Worm (Caenorhabditis elegans) whole organism, young adult: ENCODE data around the gene prp-3.

Source experiments
- B0019.2 ChIP-seq: fragments of 200-800 bp; sonication (Bioruptor generic); conservative IDR thresholded peaks from 2 replicates; pipeline ENCODE4 v1.3.6; 2022; ENCODE audit warnings: missing genetic modification reagents, missing genetic modification characterization, missing compliant biosample characterization
- B0261.1 ChIP-seq: sonication (generic microtip); optimal IDR thresholded peaks from 2 replicates; lab custom pipeline; 2016; ENCODE audit warnings: mild to moderate bottlenecking, missing genetic modification characterization, moderate library complexity, missing compliant biosample characterization
- B0336.3 ChIP-seq: fragments of 200-800 bp; sonication (Bioruptor generic); IDR thresholded peaks from 2 replicates; pipeline ENCODE4 v1.3.6; 2022; ENCODE audit warnings: missing genetic modification characterization, missing compliant biosample characterization
- C06A6.2 ChIP-seq: fragments of 200-800 bp; sonication (Bioruptor generic); conservative IDR thresholded peaks from 2 replicates; pipeline ENCODE4 v1.3.6; 2022; ENCODE audit warnings: missing genetic modification characterization, missing compliant biosample characterization
- C17E4.6 ChIP-seq: fragments of 200-800 bp; sonication (Bioruptor generic); IDR thresholded peaks from 2 replicates; pipeline ENCODE4 v1.3.6; 2022; ENCODE audit warnings: missing genetic modification reagents, missing genetic modification characterization, missing compliant biosample characterization
- F10E7.11 ChIP-seq: sonication (generic microtip); optimal IDR thresholded peaks from 2 replicates; lab custom pipeline; 2017; ENCODE audit warnings: mild to moderate bottlenecking, missing genetic modification characterization, moderate library complexity, missing compliant biosample characterization
- F22D6.2 ChIP-seq: sonication (generic microtip); optimal IDR thresholded peaks from 2 replicates; lab custom pipeline; 2016; ENCODE audit warnings: mild to moderate bottlenecking, missing genetic modification characterization, missing compliant biosample characterization
- F23B12.7 ChIP-seq: sonication (generic microtip); optimal IDR thresholded peaks from 2 replicates; lab custom pipeline; 2017; ENCODE audit warnings: missing genetic modification characterization, mild to moderate bottlenecking, missing compliant biosample characterization, antibody characterized with exemption, moderate library complexity; ENCODE audit not compliant: insufficient read depth
- K11D2.4 ChIP-seq: fragments of 200-800 bp; sonication (Bioruptor generic); IDR thresholded peaks from 2 replicates; pipeline ENCODE4 v1.3.6; 2022; ENCODE audit warnings: missing genetic modification reagents, missing genetic modification characterization, missing compliant biosample characterization
- K12H6.12 ChIP-seq: fragments of 200-800 bp; sonication (Bioruptor generic); optimal IDR thresholded peaks from 2 replicates; lab custom pipeline; 2018; ENCODE audit warnings: mild to moderate bottlenecking, missing genetic modification characterization, missing compliant biosample characterization
- T07F8.4 ChIP-seq: sonication (generic microtip); optimal IDR thresholded peaks from 2 replicates; lab custom pipeline; 2016; ENCODE audit warnings: mild to moderate bottlenecking, missing genetic modification characterization, moderate library complexity, missing compliant biosample characterization
- Y53G8AR.9 ChIP-seq: fragments of 200-800 bp; sonication (Bioruptor generic); conservative IDR thresholded peaks from 2 replicates; pipeline ENCODE4 v1.3.6; 2022; ENCODE audit warnings: missing genetic modification reagents, missing genetic modification characterization, missing compliant biosample characterization
- Y95B8A.8 ChIP-seq: fragments of 200-800 bp; sonication (Bioruptor generic); IDR thresholded peaks from 2 replicates; pipeline ENCODE4 v1.3.6; 2022; ENCODE audit warnings: missing genetic modification reagents, missing genetic modification characterization, missing compliant biosample characterization
- ama-1 ChIP-seq, 3 experiments: fragments of 150-350 bp in 1 of 3; sonication (generic microtip) in 2 of 3; optimal IDR thresholded peaks; 2 replicates each; lab custom pipeline; 2014 to 2018; ENCODE audit warnings: missing biosample characterization in 2 of 3, missing genetic modification characterization in 2 of 3, missing genetic modification reagents in 2 of 3
- atf-7 ChIP-seq: sonication (generic microtip); optimal IDR thresholded peaks from 2 replicates; lab custom pipeline; 2017; ENCODE audit warnings: mild to moderate bottlenecking, missing genetic modification characterization, missing compliant biosample characterization
- attf-5 ChIP-seq: fragments of 200-800 bp; sonication (Bioruptor generic); optimal IDR thresholded peaks from 2 replicates; lab custom pipeline; 2018; ENCODE audit warnings: mild to moderate bottlenecking, missing genetic modification characterization, missing compliant biosample characterization
- bed-2 ChIP-seq: fragments of 200-800 bp; sonication (Bioruptor generic); IDR thresholded peaks from 2 replicates; pipeline ENCODE4 v1.3.6; 2022; ENCODE audit warnings: missing genetic modification reagents, missing genetic modification characterization, missing compliant biosample characterization
- ceh-40 ChIP-seq: fragments of 200-800 bp; sonication (Bioruptor generic); IDR thresholded peaks from 2 replicates; pipeline ENCODE4 v1.3.6; 2022; ENCODE audit warnings: missing genetic modification characterization, missing compliant biosample characterization
- ceh-79 ChIP-seq: sonication (generic microtip); optimal IDR thresholded peaks from 2 replicates; lab custom pipeline; 2017; ENCODE audit warnings: mild to moderate bottlenecking, missing genetic modification characterization, missing compliant biosample characterization
- chd-7 ChIP-seq: sonication (generic microtip); optimal IDR thresholded peaks from 2 replicates; lab custom pipeline; 2016; ENCODE audit warnings: mild to moderate bottlenecking, missing genetic modification characterization, moderate library complexity, missing compliant biosample characterization
- dox-1 ChIP-seq: fragments of 200-800 bp; sonication (Bioruptor generic); IDR thresholded peaks from 2 replicates; pipeline ENCODE4 v1.3.6; 2022; ENCODE audit warnings: missing genetic modification reagents, missing genetic modification characterization, missing compliant biosample characterization
- dpff-1 ChIP-seq: sonication (generic microtip); optimal IDR thresholded peaks from 2 replicates; lab custom pipeline; 2017; ENCODE audit warnings: mild to moderate bottlenecking, missing genetic modification characterization, missing compliant biosample characterization
- dpl-1 ChIP-seq: fragments of 150-350 bp; optimal IDR thresholded peaks from 2 replicates; lab custom pipeline; 2014; ENCODE audit warnings: missing biosample characterization, missing genetic modification reagents, missing genetic modification characterization
- egl-18 ChIP-seq: fragments of 200-800 bp; sonication (Bioruptor generic); IDR thresholded peaks from 2 replicates; pipeline ENCODE4 v1.3.6; 2022; ENCODE audit warnings: missing genetic modification reagents, missing genetic modification characterization, missing compliant biosample characterization
- him-1 ChIP-seq: sonication (generic microtip); optimal IDR thresholded peaks from 2 replicates; lab custom pipeline; 2016; ENCODE audit warnings: missing genotype, missing genetic modification reagents, missing genetic modification characterization, missing compliant biosample characterization
- hlh-12 ChIP-seq: sonication (generic microtip); optimal IDR thresholded peaks from 2 replicates; lab custom pipeline; 2016; ENCODE audit warnings: missing genetic modification characterization, missing compliant biosample characterization
- lag-1 ChIP-seq: fragments of 200-800 bp; sonication (Bioruptor generic); IDR thresholded peaks from 2 replicates; pipeline ENCODE4 v1.3.6; 2022; ENCODE audit warnings: missing genetic modification reagents, missing genetic modification characterization, missing compliant biosample characterization
- lin-26 ChIP-seq: fragments of 200-800 bp; sonication (Bioruptor generic); IDR thresholded peaks from 2 replicates; pipeline ENCODE4 v1.3.6; 2022; ENCODE audit warnings: missing genetic modification reagents, missing genetic modification characterization, missing compliant biosample characterization
- lin-40 ChIP-seq: sonication (generic microtip); optimal IDR thresholded peaks from 2 replicates; lab custom pipeline; 2016; ENCODE audit warnings: missing genetic modification characterization, mild to moderate bottlenecking, missing compliant biosample characterization, missing genotype, missing genetic modification reagents
- lin-54 ChIP-seq: fragments of 200-800 bp; sonication (Bioruptor generic); optimal IDR thresholded peaks from 2 replicates; lab custom pipeline; 2018; ENCODE audit warnings: mild to moderate bottlenecking, missing genetic modification characterization, missing compliant biosample characterization
- madf-3 ChIP-seq: fragments of 200-800 bp; sonication (Bioruptor generic); IDR thresholded peaks from 2 replicates; pipeline ENCODE4 v1.3.6; 2022; ENCODE audit warnings: missing genetic modification reagents, missing genetic modification characterization, missing compliant biosample characterization
- madf-6 ChIP-seq: fragments of 200-800 bp; sonication (Bioruptor generic); IDR thresholded peaks from 2 replicates; pipeline ENCODE4 v1.3.6; 2022; ENCODE audit warnings: missing genetic modification reagents, missing genetic modification characterization, missing compliant biosample characterization
- madf-8 ChIP-seq: fragments of 200-800 bp; sonication (Bioruptor generic); conservative IDR thresholded peaks from 2 replicates; pipeline ENCODE4 v1.3.6; 2022; ENCODE audit warnings: missing genetic modification reagents, missing genetic modification characterization, missing compliant biosample characterization
- mxl-1 ChIP-seq: sonication (generic microtip); optimal IDR thresholded peaks from 2 replicates; lab custom pipeline; 2016; ENCODE audit warnings: missing genetic modification characterization, missing compliant biosample characterization
- nhr-27 ChIP-seq: fragments of 200-800 bp; sonication (Bioruptor generic); optimal IDR thresholded peaks from 2 replicates; lab custom pipeline; 2018; ENCODE audit warnings: mild to moderate bottlenecking, missing genetic modification characterization, moderate library complexity, missing compliant biosample characterization
- nhr-80 ChIP-seq: sonication (generic microtip); optimal IDR thresholded peaks from 2 replicates; lab custom pipeline; 2016; ENCODE audit warnings: missing genetic modification characterization, missing compliant biosample characterization
- pbrm-1 ChIP-seq: fragments of 200-800 bp; sonication (Bioruptor generic); IDR thresholded peaks from 2 replicates; pipeline ENCODE4 v1.3.6; 2022; ENCODE audit warnings: missing genetic modification reagents, missing genetic modification characterization, missing compliant biosample characterization
- pha-4 ChIP-seq: fragments of 150-350 bp; sonication (generic microtip); optimal IDR thresholded peaks from 2 replicates; lab custom pipeline; 2014; ENCODE audit warnings: missing biosample characterization, missing genetic modification reagents, missing genetic modification characterization
- rcor-1 ChIP-seq: fragments of 200-800 bp; sonication (Bioruptor generic); IDR thresholded peaks from 2 replicates; pipeline ENCODE4 v1.3.6; 2022; ENCODE audit warnings: missing genetic modification reagents, missing genetic modification characterization, missing compliant biosample characterization
- rpc-1 ChIP-seq, 2 experiments: fragments of 150-350 bp in 1 of 2; sonication (generic microtip) in 1 of 2; optimal IDR thresholded peaks; 2 replicates each; lab custom pipeline; 2014 to 2018; ENCODE audit warnings: missing biosample characterization in 1 of 2, missing genetic modification characterization in 1 of 2, missing genetic modification reagents in 1 of 2, missing genotype in 1 of 2
- snpc-1.1 ChIP-seq: sonication (generic microtip); optimal IDR thresholded peaks from 2 replicates; lab custom pipeline; 2017; ENCODE audit warnings: missing genetic modification characterization, mild to moderate bottlenecking, missing compliant biosample characterization, antibody characterized with exemption, moderate library complexity, missing genotype, missing genetic modification reagents; ENCODE audit not compliant: insufficient read depth
- snpc-1.3 ChIP-seq: sonication (generic microtip); optimal IDR thresholded peaks from 2 replicates; lab custom pipeline; 2017; ENCODE audit warnings: missing genetic modification characterization, mild to moderate bottlenecking, missing compliant biosample characterization, antibody characterized with exemption, moderate library complexity, missing genotype, missing genetic modification reagents; ENCODE audit not compliant: insufficient read depth
- sptf-2 ChIP-seq: fragments of 200-800 bp; sonication (Bioruptor generic); optimal IDR thresholded peaks from 2 replicates; lab custom pipeline; 2018; ENCODE audit warnings: mild to moderate bottlenecking, missing genetic modification characterization, missing compliant biosample characterization
- tbx-9 ChIP-seq: sonication (generic microtip); optimal IDR thresholded peaks from 2 replicates; lab custom pipeline; 2016; ENCODE audit warnings: borderline replicate concordance, missing genetic modification characterization, inconsistent platforms, missing compliant biosample characterization
- unc-62 ChIP-seq: fragments of 150-350 bp; optimal IDR thresholded peaks from 2 replicates; lab custom pipeline; 2014; ENCODE audit warnings: missing biosample characterization, missing genetic modification reagents, missing genetic modification characterization
- ztf-18 ChIP-seq: sonication (generic microtip); optimal IDR thresholded peaks from 2 replicates; lab custom pipeline; 2016; ENCODE audit warnings: missing genotype, mild to moderate bottlenecking, missing genetic modification characterization, missing compliant biosample characterization
- ztf-26 ChIP-seq: sonication (generic microtip); optimal IDR thresholded peaks from 2 replicates; lab custom pipeline; 2017; ENCODE audit warnings: missing genetic modification characterization, missing compliant biosample characterization

Gene prp-3

DNA sequence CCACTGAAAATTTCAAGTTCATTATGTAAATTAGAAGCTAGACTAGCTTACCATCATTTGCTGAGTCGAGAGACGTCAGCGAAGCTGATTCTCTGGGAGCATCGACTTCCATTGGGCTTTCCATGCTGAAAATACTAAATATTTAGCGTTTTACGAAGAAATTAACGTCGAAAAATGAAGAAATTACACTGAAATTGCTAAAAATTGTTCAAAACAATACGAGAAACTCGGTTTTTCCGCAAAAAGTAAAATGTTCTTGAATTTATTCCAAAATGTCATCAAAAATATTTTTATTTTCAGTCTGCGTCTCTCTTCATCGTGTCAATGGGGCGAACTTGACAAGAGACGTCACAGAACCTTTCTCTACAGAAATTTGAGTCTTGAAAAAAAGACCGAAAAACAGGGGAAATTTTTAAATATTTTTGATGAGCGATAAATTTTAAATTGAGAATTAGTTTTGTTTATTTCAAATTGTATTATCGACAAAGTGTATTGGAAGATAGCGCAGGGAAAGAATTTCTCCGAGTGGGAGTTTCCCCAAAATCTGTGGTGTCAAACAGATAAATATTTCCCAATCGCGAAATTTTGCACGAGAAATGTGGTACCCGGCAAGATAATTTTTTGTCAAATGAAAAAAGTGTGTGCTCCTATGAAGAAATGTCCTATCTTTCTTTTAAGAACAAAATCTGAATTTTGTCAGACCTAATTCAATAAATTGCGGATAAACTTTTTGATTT, 32.8 kb upstream of the prp-3 start, which contains the start of gene ecps-1 (continued):
- no peak for TF ChIP-seq him-1 (tag; lab: Kevin White, UChicago)
- TF ChIP-seq ceh-40: no peak
- TF ChIP-seq lin-26 (GFP tag; lab: Robert Waterston, UW): peak; percentile 25; the same call in 1 of the 2 replicates
- TF ChIP-seq atf-7 (tag; lab: Kevin White, UChicago): no peak
- TF ChIP-seq hlh-12 (tag; lab: Kevin White, UChicago): no peak
- no peak for TF ChIP-seq rpc-1 (optimal IDR thresholded peaks at IDR 0.05; lab: Kevin White, UChicago)
- no peak for TF ChIP-seq rpc-1 (tag; optimal IDR thresholded peaks at IDR 0.05; lab: Kevin White, UChicago)
- TF ChIP-seq C06A6.2 (GFP tag; lab: Robert Waterston, UW): peak; percentile 74
- TF ChIP-seq K11D2.4 (GFP tag; lab: Robert Waterston, UW): peak; percentile 68; the same call in 1 of the 2 replicates
- no peak for TF ChIP-seq unc-62 (GFP tag; lab: Kevin White, UChicago)
- TF ChIP-seq T07F8.4 (tag; lab: Kevin White, UChicago): peak; percentile 60
- TF ChIP-seq K12H6.12 (tag; lab: Kevin White, UChicago): peak; percentile 63
- no peak for TF ChIP-seq ama-1 (optimal IDR thresholded peaks at IDR 0.05; lab: Kevin White, UChicago)
- TF ChIP-seq ama-1 (GFP tag; optimal IDR thresholded peaks at IDR 0.05; lab: Kevin White, UChicago): no peak
- TF ChIP-seq B0261.1 (tag; lab: Kevin White, UChicago): no peak
- peak; percentile 80 for TF ChIP-seq B0019.2 (GFP tag; lab: Robert Waterston, UW)
- TF ChIP-seq lag-1 (GFP tag; lab: Robert Waterston, UW): no peak
- TF ChIP-seq snpc-1.1: peak; percentile 73
- TF ChIP-seq dpff-1 (tag; lab: Kevin White, UChicago): no peak
- TF ChIP-seq Y95B8A.8 (GFP tag; lab: Robert Waterston, UW): peak; percentile 82
- no peak for TF ChIP-seq ztf-26 (tag; lab: Kevin White, UChicago)
- peak; percentile 61 for TF ChIP-seq ztf-18 (tag; lab: Kevin White, UChicago)
- TF ChIP-seq F10E7.11 (tag; lab: Kevin White, UChicago): no peak
- TF ChIP-seq ceh-79: no peak
- TF ChIP-seq C17E4.6 (GFP tag; lab: Robert Waterston, UW): peak; percentile 70
- TF ChIP-seq madf-8 (GFP tag; lab: Robert Waterston, UW): peak; percentile 68
- peak; percentile 93 for TF ChIP-seq rcor-1 (GFP tag; lab: Robert Waterston, UW)
- TF ChIP-seq dpl-1 (GFP tag; lab: Kevin White, UChicago): no peak
- TF ChIP-seq pha-4 (tag; lab: Kevin White, UChicago): peak; percentile 67
- TF ChIP-seq lin-54: peak; percentile 88
- TF ChIP-seq sptf-2 (GFP tag; lab: Kevin White, UChicago): no peak
- TF ChIP-seq dox-1 (GFP tag; lab: Robert Waterston, UW): peak; percentile 93
- no peak for TF ChIP-seq chd-7 (tag; lab: Kevin White, UChicago)
- peak; percentile 87 for TF ChIP-seq F23B12.7 (tag; lab: Kevin White, UChicago)
- no peak for TF ChIP-seq F22D6.2 (tag; lab: Kevin White, UChicago)
- peak; percentile 65 for TF ChIP-seq lin-40 (tag; lab: Kevin White, UChicago)
- TF ChIP-seq nhr-27 (tag; lab: Kevin White, UChicago): no peak
- TF ChIP-seq snpc-1.3 (tag; lab: Kevin White, UChicago): peak; percentile 79
- TF ChIP-seq madf-3 (GFP tag; lab: Robert Waterston, UW): peak; percentile 79; the same call in 1 of the 2 replicates
- TF ChIP-seq tbx-9 (tag; lab: Kevin White, UChicago): no peak
- TF ChIP-seq Y53G8AR.9 (GFP tag; lab: Robert Waterston, UW): 0 out of 2 replicates have a peak, but pooled peaks have one; percentile 30
- peak; percentile 94 for TF ChIP-seq pbrm-1 (GFP tag; lab: Robert Waterston, UW)
- TF ChIP-seq egl-18 (GFP tag; lab: Robert Waterston, UW): no peak
- peak; percentile 84 for TF ChIP-seq madf-6 (GFP tag; lab: Robert Waterston, UW)
- no peak for TF ChIP-seq mxl-1
- TF ChIP-seq bed-2 (GFP tag; lab: Robert Waterston, UW): peak; percentile 62; the same call in 1 of the 2 replicates
- peak; percentile 100 for TF ChIP-seq attf-5 (GFP tag; lab: Kevin White, UChicago)
- TF ChIP-seq nhr-80 (tag; lab: Kevin White, UChicago): no peak
- TF ChIP-seq B0336.3 (GFP tag; lab: Robert Waterston, UW): no peak
